Fruit fly (Drosophila melanogaster) whole organism, embryonic: ENCODE results near the gene wdb.

Source experiments
- Adf1 ChIP-seq: fragments of 200-800 bp; sonication (Bioruptor generic); IDR thresholded peaks from 2 replicates; pipeline ENCODE4 v1.3.6; 2022; ENCODE audit warnings: missing biosample characterization, missing genetic modification characterization
- Antp ChIP-seq: fragments of 200-800 bp; sonication (Bioruptor generic); optimal IDR thresholded peaks from 3 replicates; lab custom pipeline; 2016; ENCODE audit warnings: missing biosample characterization, missing genetic modification characterization
- CG10267 ChIP-seq: fragments of 200-800 bp; sonication (Bioruptor generic); optimal IDR thresholded peaks from 2 replicates; lab custom pipeline; 2018; ENCODE audit warnings: missing biosample characterization, mild to moderate bottlenecking, missing genetic modification characterization, moderate library complexity
- CG10979 ChIP-seq: fragments of 200-800 bp; sonication (Bioruptor generic); optimal IDR thresholded peaks from 2 replicates; lab custom pipeline; 2018; ENCODE audit warnings: missing biosample characterization, mild to moderate bottlenecking, missing genetic modification characterization, moderate library complexity
- CG1233 ChIP-seq: fragments of 200-800 bp; sonication (Bioruptor generic); optimal IDR thresholded peaks from 4 replicates; lab custom pipeline; 2018; ENCODE audit warnings: missing biosample characterization, mild to moderate bottlenecking, missing genetic modification characterization
- CG12391 ChIP-seq: fragments of 200-800 bp; sonication (Bioruptor generic); optimal IDR thresholded peaks from 3 replicates; lab custom pipeline; 2018; ENCODE audit warnings: missing biosample characterization, mild to moderate bottlenecking, missing genetic modification characterization, moderate library complexity
- CG17186 ChIP-seq: fragments of 200-800 bp; sonication (Bioruptor generic); optimal IDR thresholded peaks from 3 replicates; lab custom pipeline; 2017; ENCODE audit warnings: missing biosample characterization, missing genetic modification reagents, missing genetic modification characterization
- CG17361 ChIP-seq: fragments of 200-800 bp; sonication (Bioruptor generic); IDR thresholded peaks from 3 replicates; pipeline ENCODE4 v1.3.6; 2022; ENCODE audit warnings: missing biosample characterization, missing genetic modification characterization
- CG18262 ChIP-seq: fragments of 200-800 bp; optimal IDR thresholded peaks from 3 replicates; lab custom pipeline; 2019; ENCODE audit warnings: missing biosample characterization, mild to moderate bottlenecking, missing genetic modification characterization, moderate library complexity
- CG18619 ChIP-seq: fragments of 200-800 bp; sonication (Bioruptor generic); optimal IDR thresholded peaks from 3 replicates; lab custom pipeline; 2017; ENCODE audit warnings: missing biosample characterization, mild to moderate bottlenecking, missing genetic modification characterization
- CG42726 ChIP-seq: fragments of 200-800 bp; sonication (Bioruptor generic); IDR thresholded peaks from 2 replicates; pipeline ENCODE4 v1.3.6; 2022; ENCODE audit warnings: missing biosample characterization, missing genetic modification characterization; ENCODE audit not compliant: partially characterized antibody
- CG4328 ChIP-seq: fragments of 200-800 bp; sonication (Bioruptor generic); optimal IDR thresholded peaks from 3 replicates; lab custom pipeline; 2017; ENCODE audit warnings: missing biosample characterization, missing genetic modification reagents, missing genetic modification characterization
- CG5245 ChIP-seq: fragments of 200-800 bp; sonication (Bioruptor generic); optimal IDR thresholded peaks from 3 replicates; lab custom pipeline; 2016; ENCODE audit warnings: missing biosample characterization, missing genetic modification characterization
- CG6791 ChIP-seq: fragments of 200-800 bp; sonication (Bioruptor generic); IDR thresholded peaks from 3 replicates; pipeline ENCODE4 v1.3.6; 2022; ENCODE audit warnings: missing biosample characterization, missing genetic modification characterization; ENCODE audit not compliant: partially characterized antibody
- CG7556 ChIP-seq: fragments of 200-800 bp; sonication (Bioruptor generic); optimal IDR thresholded peaks from 2 replicates; lab custom pipeline; 2017; ENCODE audit warnings: missing biosample characterization, mild to moderate bottlenecking, missing genetic modification characterization
- CG7963 ChIP-seq: fragments of 200-800 bp; sonication (Bioruptor generic); IDR thresholded peaks from 3 replicates; pipeline ENCODE4 v1.3.6; 2022; ENCODE audit warnings: missing biosample characterization, missing genetic modification characterization; ENCODE audit not compliant: partially characterized antibody
- CG8478 ChIP-seq: fragments of >200 bp; optimal IDR thresholded peaks from 2 replicates; lab custom pipeline; 2018
- CG9876 ChIP-seq: fragments of 200-800 bp; sonication (Bioruptor generic); optimal IDR thresholded peaks from 2 replicates; lab custom pipeline; 2016; ENCODE audit warnings: missing biosample characterization, missing genetic modification characterization
- Doc3 ChIP-seq: fragments of 200-800 bp; sonication (Bioruptor generic); IDR thresholded peaks from 3 replicates; pipeline ENCODE4 v1.3.6; 2022; ENCODE audit warnings: missing biosample characterization, missing genetic modification characterization; ENCODE audit not compliant: partially characterized antibody
- Drgx ChIP-seq: fragments of 200-800 bp; sonication (Bioruptor generic); IDR thresholded peaks from 2 replicates; pipeline ENCODE4 v1.3.6; 2022; ENCODE audit warnings: missing biosample characterization, missing genetic modification characterization
- Eip74EF ChIP-seq, 2 experiments: fragments of 200-800 bp in 1 of 2; fragments of >200 bp in 1 of 2; sonication (Bioruptor generic) in 1 of 2; optimal IDR thresholded peaks; 2 replicates each; lab custom pipeline; 2017 to 2019; ENCODE audit warnings: missing biosample characterization in 2 of 2, missing genetic modification characterization in 2 of 2, mild to moderate bottlenecking in 1 of 2, moderate library complexity in 1 of 2
- Fer3 ChIP-seq: fragments of 200-800 bp; sonication (Bioruptor generic); optimal IDR thresholded peaks from 2 replicates; lab custom pipeline; 2018; ENCODE audit warnings: missing biosample characterization, mild to moderate bottlenecking, missing genetic modification characterization, moderate library complexity
- Hmr ChIP-seq: fragments of 200-800 bp; sonication (Bioruptor generic); optimal IDR thresholded peaks from 3 replicates; lab custom pipeline; 2017; ENCODE audit warnings: mild to moderate bottlenecking, missing biosample characterization, missing genetic modification reagents, missing genetic modification characterization
- Hr3 ChIP-seq: fragments of 200-800 bp; sonication (Bioruptor generic); optimal IDR thresholded peaks from 3 replicates; lab custom pipeline; 2016; ENCODE audit warnings: missing biosample characterization, missing genetic modification characterization
- MBD-R2 ChIP-seq: fragments of 200-800 bp; sonication (Bioruptor generic); IDR thresholded peaks from 2 replicates; pipeline ENCODE4 v1.3.6; 2022; ENCODE audit warnings: missing biosample characterization, missing genetic modification characterization
- MESR4 ChIP-seq: fragments of 200-800 bp; sonication (Bioruptor generic); optimal IDR thresholded peaks from 2 replicates; lab custom pipeline; 2018; ENCODE audit warnings: missing biosample characterization, mild to moderate bottlenecking, missing genetic modification characterization, moderate library complexity
- NC2β ChIP-seq: fragments of 200-800 bp; sonication (Bioruptor generic); optimal IDR thresholded peaks from 2 replicates; lab custom pipeline; 2016; ENCODE audit warnings: missing biosample characterization, missing genetic modification characterization
- Ravus ChIP-seq: fragments of 200-800 bp; sonication (Bioruptor generic); IDR thresholded peaks from 2 replicates; pipeline ENCODE4 v1.3.6; 2022; ENCODE audit warnings: missing biosample characterization, missing genetic modification characterization
- Sox102F ChIP-seq: fragments of 200-800 bp; sonication (Bioruptor generic); optimal IDR thresholded peaks from 2 replicates; lab custom pipeline; 2018; ENCODE audit warnings: missing biosample characterization, mild to moderate bottlenecking, missing genetic modification characterization, moderate library complexity
- Spps ChIP-seq: fragments of 200-800 bp; sonication (Bioruptor generic); optimal IDR thresholded peaks from 2 replicates; lab custom pipeline; 2018; ENCODE audit warnings: missing biosample characterization, mild to moderate bottlenecking, missing genetic modification characterization
- ab ChIP-seq: fragments of 200-800 bp; sonication (Bioruptor generic); optimal IDR thresholded peaks from 2 replicates; lab custom pipeline; 2016; ENCODE audit warnings: missing biosample characterization, missing genetic modification characterization
- crp ChIP-seq, 2 experiments: fragments of 200-800 bp; sonication (Bioruptor generic); optimal IDR thresholded peaks; 2 replicates in 1 of 2; 3 replicates in 1 of 2; lab custom pipeline; 2017; ENCODE audit warnings: missing biosample characterization in 2 of 2, missing genetic modification characterization in 2 of 2, mild to moderate bottlenecking in 1 of 2, moderate library complexity in 1 of 2
- da ChIP-seq: fragments of 200-800 bp; sonication (Bioruptor generic); optimal IDR thresholded peaks from 2 replicates; lab custom pipeline; 2016; ENCODE audit warnings: missing biosample characterization, missing genetic modification characterization
- en ChIP-seq: fragments of 200-800 bp; sonication (Bioruptor generic); optimal IDR thresholded peaks from 2 replicates; lab custom pipeline; 2016; ENCODE audit warnings: missing biosample characterization, missing genetic modification characterization
- ftz-f1 ChIP-seq: fragments of 200-800 bp; sonication (Bioruptor generic); optimal IDR thresholded peaks from 2 replicates; lab custom pipeline; 2016; ENCODE audit warnings: missing biosample characterization, missing genetic modification characterization
- hbn ChIP-seq: fragments of 200-800 bp; sonication (Bioruptor generic); IDR thresholded peaks from 2 replicates; pipeline ENCODE4 v1.3.6; 2022; ENCODE audit warnings: missing biosample characterization, missing genetic modification characterization; ENCODE audit not compliant: partially characterized antibody
- mld ChIP-seq: fragments of 200-800 bp; sonication (Bioruptor generic); IDR thresholded peaks from 3 replicates; pipeline ENCODE4 v1.3.6; 2022; ENCODE audit warnings: missing biosample characterization, missing genetic modification characterization; ENCODE audit not compliant: partially characterized antibody
- nerfin-2 ChIP-seq: fragments of 200-800 bp; sonication (Bioruptor generic); IDR thresholded peaks from 2 replicates; pipeline ENCODE4 v1.3.6; 2022; ENCODE audit warnings: missing biosample characterization, missing genetic modification characterization; ENCODE audit not compliant: partially characterized antibody
- nom ChIP-seq: fragments of 200-800 bp; sonication (Bioruptor generic); optimal IDR thresholded peaks from 2 replicates; lab custom pipeline; 2017; ENCODE audit warnings: missing biosample characterization, missing genetic modification characterization, mild to moderate bottlenecking, moderate library complexity, missing genetic modification reagents
- prd ChIP-seq, 3 experiments: fragments of >200 bp in 2 of 3; fragments of 200-800 bp in 1 of 3; sonication (Bioruptor generic) in 1 of 3; optimal IDR thresholded peaks in 2 of 3; IDR thresholded peaks in 1 of 3; 2 replicates in 2 of 3; 3 replicates in 1 of 3; pipeline versions ENCODE4 v1.3.6 to Lab custom; 2017 to 2022; ENCODE audit warnings: missing biosample characterization in 1 of 3, missing genetic modification characterization in 1 of 3
- seq ChIP-seq: fragments of 200-800 bp; sonication (Bioruptor generic); IDR thresholded peaks from 2 replicates; pipeline ENCODE4 v1.3.6; 2022; ENCODE audit warnings: missing biosample characterization, missing genetic modification characterization
- tll ChIP-seq, 2 experiments: fragments of 200-800 bp in 1 of 2; fragments of >200 bp in 1 of 2; sonication (Bioruptor generic) in 1 of 2; optimal IDR thresholded peaks; 2 replicates each; lab custom pipeline; 2017 to 2019; ENCODE audit warnings: missing biosample characterization in 2 of 2, missing genetic modification characterization in 2 of 2, mild to moderate bottlenecking in 1 of 2, moderate library complexity in 1 of 2
- twi ChIP-seq: fragments of 200-800 bp; optimal IDR thresholded peaks from 2 replicates; lab custom pipeline; 2019; ENCODE audit warnings: missing biosample characterization, mild to moderate bottlenecking, missing genetic modification characterization, moderate library complexity
- tx ChIP-seq: fragments of 200-800 bp; sonication (Bioruptor generic); optimal IDR thresholded peaks from 2 replicates; lab custom pipeline; 2016; ENCODE audit warnings: missing biosample characterization, missing genetic modification characterization
- usp ChIP-seq: fragments of >200 bp; optimal IDR thresholded peaks from 2 replicates; lab custom pipeline; 2017; ENCODE audit warnings: missing biosample characterization, missing genetic modification characterization
- zen ChIP-seq: fragments of 200-800 bp; sonication (Bioruptor generic); optimal IDR thresholded peaks from 3 replicates; lab custom pipeline; 2018; ENCODE audit warnings: missing biosample characterization, mild to moderate bottlenecking, missing genetic modification characterization, moderate library complexity
- zf30C ChIP-seq: fragments of 200-800 bp; sonication (Bioruptor generic); optimal IDR thresholded peaks from 3 replicates; lab custom pipeline; 2018; ENCODE audit warnings: missing biosample characterization, mild to moderate bottlenecking, missing genetic modification characterization

The wdb gene

dm6 chr3R:27554964-27555363 lies 27.1 kb downstream of the wdb start (continued):
- TF ChIP-seq Adf1 (GFP tag; lab: Robert Waterston, UW) (peak; percentile 37), usp (GFP tag; lab: Kevin White, UChicago) (no peak), CG42726 (GFP tag; lab: Robert Waterston, UW) (no peak), Sox102F (GFP tag; lab: Kevin White, UChicago) (peak; percentile 91), Antp (GFP tag; lab: Kevin White, UChicago) (peak; percentile 70), CG10267 (tag; lab: Kevin White, UChicago) (peak; percentile 74), Doc3 (GFP tag; lab: Robert Waterston, UW) (no peak), CG12391 (tag; lab: Kevin White, UChicago) (peak; percentile 85)
- TF ChIP-seq, all 482 proteins: peak for 369

- peak; percentile 53 for TF ChIP-seq CG18262 (tag; lab: Kevin White, UChicago)
- no peak for TF ChIP-seq twi (tag; lab: Kevin White, UChicago)
- TF ChIP-seq hbn (GFP tag; lab: Robert Waterston, UW) = no peak
- no peak for TF ChIP-seq Hmr (GFP tag; lab: Kevin White, UChicago)
- TF ChIP-seq crp (GFP tag; optimal IDR thresholded peaks at IDR 0.05; lab: Kevin White, UChicago) = no peak
- no peak for TF ChIP-seq CG9876 (GFP tag; lab: Kevin White, UChicago)
- peak in 1 of 2 experiments; percentile 38 for TF ChIP-seq Eip74EF (GFP tag; optimal IDR thresholded peaks at IDR 0.05; lab: Kevin White, UChicago)
- TF ChIP-seq da (GFP tag; lab: Kevin White, UChicago) = no peak
- TF ChIP-seq CG1233 (GFP tag; lab: Kevin White, UChicago) = no peak
- TF ChIP-seq Hr3 (GFP tag; lab: Kevin White, UChicago) = peak; percentile 24
- no peak for TF ChIP-seq tx
- TF ChIP-seq tll (GFP tag; optimal IDR thresholded peaks at IDR 0.05; lab: Kevin White, UChicago) = no peak
- TF ChIP-seq CG8478 (lab: Kevin White, UChicago) = no peak
- no peak for TF ChIP-seq mld (GFP tag; lab: Robert Waterston, UW)
- TF ChIP-seq zen (tag; lab: Kevin White, UChicago) = peak; percentile 55
- TF ChIP-seq CG17361 (GFP tag; lab: Robert Waterston, UW) = peak; percentile 50; the same call in 2 of the 3 replicates
- TF ChIP-seq prd (optimal IDR thresholded peaks at IDR 0.05; lab: Kevin White, UChicago) = no peak
- TF ChIP-seq prd (GFP tag; IDR thresholded peaks at IDR 0.05; lab: Robert Waterston, UW) = peak; percentile 75
- no peak for TF ChIP-seq CG42726 (GFP tag; lab: Robert Waterston, UW)
- TF ChIP-seq CG7556 (GFP tag; lab: Kevin White, UChicago) = peak; percentile 16
- TF ChIP-seq en (GFP tag; lab: Kevin White, UChicago) = no peak
- TF ChIP-seq NC2β = no peak
- TF ChIP-seq CG17186 (GFP tag; lab: Kevin White, UChicago) = no peak
- TF ChIP-seq nerfin-2 = no peak
- TF ChIP-seq CG4328 (GFP tag; lab: Kevin White, UChicago) = no peak
- no peak for TF ChIP-seq MESR4 (GFP tag; lab: Kevin White, UChicago)
- peak; percentile 39 for TF ChIP-seq Spps (tag; lab: Kevin White, UChicago)
- TF ChIP-seq CG18619 (GFP tag; lab: Kevin White, UChicago) = no peak
- TF ChIP-seq Drgx (GFP tag; lab: Robert Waterston, UW) = peak; percentile 91
- 0 out of 2 replicates have a peak, but pooled peaks have one; percentile 12 for TF ChIP-seq seq (GFP tag; lab: Robert Waterston, UW)
- no peak for TF ChIP-seq zf30C (GFP tag; lab: Kevin White, UChicago)
- TF ChIP-seq ftz-f1 (GFP tag; lab: Kevin White, UChicago) = no peak
- peak; percentile 47 for TF ChIP-seq CG5245 (GFP tag; lab: Kevin White, UChicago)
- no peak for TF ChIP-seq Fer3 (tag; lab: Kevin White, UChicago)
- TF ChIP-seq MBD-R2 (GFP tag; lab: Robert Waterston, UW) = no peak
- TF ChIP-seq Ravus = no peak
- no peak for TF ChIP-seq CG6791 (GFP tag; lab: Robert Waterston, UW)
- TF ChIP-seq nom (GFP tag; lab: Kevin White, UChicago) = no peak
- no peak for TF ChIP-seq CG7963 (GFP tag; lab: Robert Waterston, UW)
- TF ChIP-seq ab (GFP tag; lab: Kevin White, UChicago) = no peak
- TF ChIP-seq CG10979 (tag; lab: Kevin White, UChicago) = peak; percentile 68
These were observed 28.1 kb downstream of the wdb start for dm6 chr3R:27553921-27554320.
